Worm (Caenorhabditis elegans) whole organism, L4 larva: ENCODE results near the gene C46F9.6.
A peak's percentile ranks its signal among the peaks of the same experiment; 100 is the strongest.

Experiments used
- F44E2.7 ChIP-seq: fragments of 200-800 bp; sonication (Bioruptor generic); IDR thresholded peaks from 2 replicates; pipeline ENCODE4 v2.1.2; 2022; ENCODE audit warnings: missing genetic modification characterization, missing compliant biosample characterization
- F49E8.2 ChIP-seq: sonication (generic microtip); optimal IDR thresholded peaks from 2 replicates; lab custom pipeline; 2016; ENCODE audit warnings: missing compliant biosample characterization, mild to moderate bottlenecking, missing genetic modification characterization, borderline replicate concordance
- R02D3.7 ChIP-seq: fragments of 150-350 bp; sonication (generic microtip); optimal IDR thresholded peaks from 3 replicates; lab custom pipeline; 2014; ENCODE audit warnings: missing biosample characterization, missing genetic modification characterization
- Y5F2A.4 ChIP-seq: fragments of 200-800 bp; sonication (Bioruptor generic); optimal IDR thresholded peaks from 2 replicates; lab custom pipeline; 2018; ENCODE audit warnings: mild to moderate bottlenecking, missing genetic modification characterization, missing compliant biosample characterization
- aha-1 ChIP-seq: fragments of 150-350 bp; peaks from one replicate; lab custom pipeline; 2014; ENCODE audit warnings: missing biosample characterization, missing genetic modification characterization
- aly-2 ChIP-seq: sonication (generic microtip); optimal IDR thresholded peaks from 2 replicates; lab custom pipeline; 2018; ENCODE audit warnings: missing biosample characterization, missing genetic modification characterization
- ceh-20 ChIP-seq: fragments of 200-800 bp; sonication (Bioruptor generic); IDR thresholded peaks from 2 replicates; pipeline ENCODE4 v1.3.6; 2022; ENCODE audit warnings: missing genetic modification reagents, missing genetic modification characterization, missing compliant biosample characterization
- ceh-28 ChIP-seq: fragments of 150-350 bp; optimal IDR thresholded peaks from 2 replicates; lab custom pipeline; 2014; ENCODE audit warnings: missing biosample characterization, missing genetic modification reagents, missing genetic modification characterization
- ceh-32 ChIP-seq: sonication (generic microtip); optimal IDR thresholded peaks from 2 replicates; lab custom pipeline; 2016; ENCODE audit warnings: mild to moderate bottlenecking, missing genetic modification characterization, missing compliant biosample characterization; ENCODE audit not compliant: poor library complexity
- ceh-44 ChIP-seq: fragments of 200-800 bp; sonication (Bioruptor generic); IDR thresholded peaks from 2 replicates; pipeline ENCODE4 v1.3.6; 2022; ENCODE audit warnings: missing genetic modification reagents, missing genetic modification characterization, missing compliant biosample characterization
- ceh-62 ChIP-seq: sonication (generic microtip); optimal IDR thresholded peaks from 2 replicates; lab custom pipeline; 2017; ENCODE audit warnings: missing biosample characterization, missing genetic modification characterization
- ces-1 ChIP-seq: fragments of 150-350 bp; sonication (generic microtip); optimal IDR thresholded peaks from 4 replicates; lab custom pipeline; 2014; ENCODE audit warnings: missing biosample characterization, missing genetic modification reagents, missing genetic modification characterization
- cey-2 ChIP-seq: sonication (generic microtip); optimal IDR thresholded peaks from 3 replicates; lab custom pipeline; 2017; ENCODE audit warnings: missing genetic modification characterization, mild to moderate bottlenecking, missing compliant biosample characterization, antibody characterized with exemption, borderline replicate concordance; ENCODE audit not compliant: insufficient read depth
- daf-19 ChIP-seq: fragments of 200-800 bp; sonication (Bioruptor generic); conservative IDR thresholded peaks from 2 replicates; pipeline ENCODE4 v1.3.6; 2022; ENCODE audit warnings: missing genetic modification characterization, missing compliant biosample characterization
- daf-8 ChIP-seq: fragments of 200-800 bp; sonication (Bioruptor generic); IDR thresholded peaks from 2 replicates; pipeline ENCODE4 v1.3.6; 2022; ENCODE audit warnings: missing genetic modification characterization, missing compliant biosample characterization
- dmd-8 ChIP-seq: fragments of 200-800 bp; sonication (Bioruptor generic); IDR thresholded peaks from 2 replicates; pipeline ENCODE4 v1.3.6; 2022; ENCODE audit warnings: missing genetic modification characterization, missing compliant biosample characterization
- dmd-9 ChIP-seq: fragments of 200-800 bp; sonication (Bioruptor generic); IDR thresholded peaks from 2 replicates; pipeline ENCODE4 v1.3.6; 2022; ENCODE audit warnings: missing genetic modification reagents, missing genetic modification characterization, missing compliant biosample characterization
- duxl-1 ChIP-seq: sonication (generic microtip); optimal IDR thresholded peaks from 2 replicates; lab custom pipeline; 2016; ENCODE audit warnings: mild to moderate bottlenecking, missing genetic modification characterization, moderate library complexity, missing compliant biosample characterization; ENCODE audit not compliant: poor library complexity
- dve-1 ChIP-seq: sonication (generic microtip); optimal IDR thresholded peaks from 2 replicates; lab custom pipeline; 2017; ENCODE audit warnings: antibody characterized with exemption, mild to moderate bottlenecking, missing genetic modification characterization, missing compliant biosample characterization; ENCODE audit not compliant: insufficient read depth
- egl-27 ChIP-seq: sonication (generic microtip); optimal IDR thresholded peaks from 3 replicates; lab custom pipeline; 2017; ENCODE audit warnings: missing biosample characterization, missing genetic modification reagents, missing genetic modification characterization
- egl-43 ChIP-seq: fragments of 200-800 bp; sonication (Bioruptor generic); IDR thresholded peaks from 2 replicates; pipeline ENCODE4 v1.3.6; 2022; ENCODE audit warnings: missing genetic modification reagents, missing genetic modification characterization, missing compliant biosample characterization
- fkh-10 ChIP-seq: fragments of 150-350 bp; optimal IDR thresholded peaks from 2 replicates; lab custom pipeline; 2014; ENCODE audit warnings: missing biosample characterization, missing genetic modification reagents, missing genetic modification characterization
- fos-1 ChIP-seq: fragments of 150-350 bp; optimal IDR thresholded peaks from 2 replicates; lab custom pipeline; 2014; ENCODE audit warnings: missing biosample characterization, missing genetic modification characterization
- gei-8 ChIP-seq: fragments of 200-800 bp; sonication (Bioruptor generic); optimal IDR thresholded peaks from 2 replicates; lab custom pipeline; 2018; ENCODE audit warnings: mild to moderate bottlenecking, missing genetic modification characterization, missing compliant biosample characterization
- hlh-11 ChIP-seq: fragments of 200-800 bp; sonication (Bioruptor generic); optimal IDR thresholded peaks from 2 replicates; lab custom pipeline; 2018; ENCODE audit warnings: mild to moderate bottlenecking, missing genetic modification characterization, missing compliant biosample characterization
- hlh-30 ChIP-seq: sonication (generic microtip); optimal IDR thresholded peaks from 2 replicates; lab custom pipeline; 2017; ENCODE audit warnings: antibody characterized with exemption, mild to moderate bottlenecking, missing genetic modification characterization, missing compliant biosample characterization; ENCODE audit not compliant: insufficient read depth
- lim-7 ChIP-seq: fragments of 200-800 bp; sonication (Bioruptor generic); IDR thresholded peaks from 2 replicates; pipeline ENCODE4 v1.3.6; 2022; ENCODE audit warnings: missing genetic modification characterization, missing compliant biosample characterization
- lin-13 ChIP-seq: fragments of 150-350 bp; optimal IDR thresholded peaks from 2 replicates; lab custom pipeline; 2014; ENCODE audit warnings: missing biosample characterization, missing genetic modification reagents, missing genetic modification characterization
- lin-15B ChIP-seq: fragments of 150-350 bp; sonication (generic microtip); optimal IDR thresholded peaks from 3 replicates; lab custom pipeline; 2014; ENCODE audit warnings: missing biosample characterization, missing genetic modification characterization
- lin-29 ChIP-seq: fragments of 200-800 bp; sonication (Bioruptor generic); IDR thresholded peaks from 2 replicates; pipeline ENCODE4 v1.3.6; 2022; ENCODE audit warnings: missing genetic modification reagents, missing genetic modification characterization, missing compliant biosample characterization
- lin-39 ChIP-seq: fragments of 150-350 bp; optimal IDR thresholded peaks from 2 replicates; lab custom pipeline; 2014; ENCODE audit warnings: missing biosample characterization, missing genetic modification reagents, missing genetic modification characterization
- lsy-2 ChIP-seq, 2 experiments: fragments of 150-350 bp in 1 of 2; sonication (generic microtip) in 1 of 2; optimal IDR thresholded peaks; 2 replicates each; lab custom pipeline; 2014 to 2017; ENCODE audit warnings: missing biosample characterization in 2 of 2, missing genetic modification characterization in 2 of 2
- mdl-1 ChIP-seq, 2 experiments: fragments of 150-350 bp in 1 of 2; sonication (generic microtip) in 1 of 2; optimal IDR thresholded peaks; 2 replicates each; lab custom pipeline; 2014 to 2017; ENCODE audit warnings: missing biosample characterization in 2 of 2, missing genetic modification characterization in 2 of 2
- mdt-29 ChIP-seq: fragments of 200-800 bp; sonication (Bioruptor generic); IDR thresholded peaks from 2 replicates; pipeline ENCODE4 v1.3.6; 2022; ENCODE audit warnings: missing genetic modification reagents, missing genetic modification characterization, missing compliant biosample characterization
- mxl-2 ChIP-seq: fragments of 200-800 bp; sonication (Bioruptor generic); conservative IDR thresholded peaks from 2 replicates; pipeline ENCODE4 v1.3.6; 2022; ENCODE audit warnings: missing genetic modification reagents, missing genetic modification characterization, missing compliant biosample characterization
- mxl-3 ChIP-seq: fragments of 200-800 bp; sonication (Bioruptor generic); optimal IDR thresholded peaks from 2 replicates; lab custom pipeline; 2018; ENCODE audit warnings: mild to moderate bottlenecking, missing genetic modification characterization, missing compliant biosample characterization
- nhr-11 ChIP-seq: fragments of 150-350 bp; optimal IDR thresholded peaks from 2 replicates; lab custom pipeline; 2014; ENCODE audit warnings: missing biosample characterization, missing genetic modification characterization
- nhr-25 ChIP-seq: sonication (generic microtip); optimal IDR thresholded peaks from 2 replicates; lab custom pipeline; 2017; ENCODE audit warnings: missing genetic modification characterization, mild to moderate bottlenecking, missing compliant biosample characterization, antibody characterized with exemption, moderate library complexity, borderline replicate concordance; ENCODE audit not compliant: insufficient read depth
- nhr-28 ChIP-seq: fragments of 150-350 bp; optimal IDR thresholded peaks from 2 replicates; lab custom pipeline; 2014; ENCODE audit warnings: missing biosample characterization, missing genetic modification characterization
- nhr-41 ChIP-seq: fragments of 200-800 bp; sonication (Bioruptor generic); IDR thresholded peaks from 2 replicates; pipeline ENCODE4 v1.3.6; 2022; ENCODE audit warnings: missing genetic modification reagents, missing genetic modification characterization, missing compliant biosample characterization
- nhr-42 ChIP-seq: fragments of 200-800 bp; sonication (Bioruptor generic); IDR thresholded peaks from 2 replicates; pipeline ENCODE4 v1.3.6; 2022; ENCODE audit warnings: missing genetic modification characterization, missing compliant biosample characterization
- saeg-2 ChIP-seq: fragments of 200-800 bp; sonication (Bioruptor generic); IDR thresholded peaks from 2 replicates; pipeline ENCODE4 v1.3.6; 2022; ENCODE audit warnings: missing genetic modification reagents, missing genetic modification characterization, missing compliant biosample characterization
- spr-3 ChIP-seq: fragments of 200-800 bp; sonication (Bioruptor generic); optimal IDR thresholded peaks from 2 replicates; lab custom pipeline; 2018; ENCODE audit warnings: mild to moderate bottlenecking, missing genetic modification characterization, missing compliant biosample characterization
- unc-62 ChIP-seq, 3 experiments: fragments of 150-350 bp in 1 of 3; sonication (generic microtip); optimal IDR thresholded peaks in 2 of 3; peaks in 1 of 3; 1 replicate in 1 of 3; 2 replicates in 2 of 3; lab custom pipeline; 2014 to 2017; ENCODE audit warnings: missing biosample characterization in 3 of 3, missing genetic modification characterization in 3 of 3, missing genetic modification reagents in 3 of 3, missing genotype in 1 of 3
- vab-7 ChIP-seq: fragments of 200-800 bp; sonication (Bioruptor generic); IDR thresholded peaks from 2 replicates; pipeline ENCODE4 v1.3.6; 2022; ENCODE audit warnings: missing genetic modification reagents, missing genetic modification characterization, missing compliant biosample characterization
- zag-1 ChIP-seq: fragments of 150-350 bp; optimal IDR thresholded peaks from 2 replicates; lab custom pipeline; 2014; ENCODE audit warnings: missing biosample characterization, missing genetic modification characterization
- zfp-2 ChIP-seq: sonication (generic microtip); optimal IDR thresholded peaks from 2 replicates; lab custom pipeline; 2016; ENCODE audit warnings: mild to moderate bottlenecking, missing genetic modification characterization, missing compliant biosample characterization
- zfp-3 ChIP-seq: fragments of 200-800 bp; sonication (Bioruptor generic); conservative IDR thresholded peaks from 2 replicates; pipeline ENCODE4 v1.3.6; 2022; ENCODE audit warnings: missing genetic modification reagents, missing genetic modification characterization, missing compliant biosample characterization
- zip-11 ChIP-seq: fragments of 200-800 bp; sonication (Bioruptor generic); IDR thresholded peaks from 2 replicates; pipeline ENCODE4 v1.3.6; 2022; ENCODE audit warnings: missing genetic modification characterization, missing compliant biosample characterization
- zip-2 ChIP-seq: fragments of 150-350 bp; optimal IDR thresholded peaks from 2 replicates; lab custom pipeline; 2014; ENCODE audit warnings: missing biosample characterization, missing genetic modification characterization
- ztf-11 ChIP-seq: fragments of 150-350 bp; optimal IDR thresholded peaks from 2 replicates; lab custom pipeline; 2014; ENCODE audit warnings: missing biosample characterization, missing genetic modification characterization

C46F9.6 gene

DNA sequence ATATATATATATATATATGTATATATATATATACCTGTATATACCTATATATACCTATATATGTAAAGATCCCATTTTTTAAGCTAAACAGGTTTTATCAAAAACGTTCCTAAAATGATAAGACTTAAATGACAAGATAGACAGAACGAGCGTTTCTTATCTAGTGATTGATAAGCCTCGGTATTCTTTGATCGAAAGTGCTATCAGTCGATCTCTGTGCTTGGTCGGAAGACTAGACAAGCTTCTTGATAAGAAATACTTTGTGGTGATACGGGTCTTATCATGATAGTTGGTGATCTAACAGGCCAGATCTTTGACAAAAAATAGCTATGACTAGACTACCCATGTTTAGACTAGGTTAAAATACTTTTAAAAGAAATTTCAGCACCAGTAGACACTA, 46.3 kb upstream of the C46F9.6 start (continued):
- TF ChIP-seq gei-8 (GFP tag; lab: Kevin White, UChicago) (no peak), cey-2 (tag; lab: Kevin White, UChicago) (no peak), fos-1 (tag; lab: Kevin White, UChicago) (no peak), lin-13 (GFP tag; lab: Kevin White, UChicago) (no peak), fkh-10 (GFP tag; lab: Kevin White, UChicago) (no peak), lin-15B (tag; lab: Kevin White, UChicago) (no peak), ces-1 (no peak), daf-19 (GFP tag; lab: Robert Waterston, UW) (no peak), spr-3 (GFP tag; lab: Kevin White, UChicago) (no peak), dmd-8 (GFP tag; lab: Robert Waterston, UW) (no peak), mdl-1 (tag; optimal IDR thresholded peaks at IDR 0.05; lab: Kevin White, UChicago) (peak in 1 of 2 experiments; percentile 43), zip-2 (no peak), zip-11 (GFP tag; lab: Robert Waterston, UW) (no peak), R02D3.7 (tag; lab: Kevin White, UChicago) (no peak), lim-7 (GFP tag; lab: Robert Waterston, UW) (no peak), nhr-25 (no peak), vab-7 (GFP tag; lab: Robert Waterston, UW) (no peak), hlh-30 (peak; percentile 2), dmd-9 (GFP tag; lab: Robert Waterston, UW) (no peak), nhr-28 (tag; lab: Kevin White, UChicago) (peak; percentile 96), ceh-20 (no peak), egl-27 (tag; lab: Kevin White, UChicago) (no peak), lin-39 (tag; lab: Kevin White, UChicago) (no peak), ceh-62 (tag; lab: Kevin White, UChicago) (no peak), egl-43 (GFP tag; lab: Robert Waterston, UW) (no peak), ceh-32 (tag; lab: Kevin White, UChicago) (no peak), zfp-2 (tag; lab: Kevin White, UChicago) (no peak), ceh-28 (tag; lab: Kevin White, UChicago) (no peak), dve-1 (tag; lab: Kevin White, UChicago) (no peak), F44E2.7 (GFP tag; lab: Robert Waterston, UW) (no peak), lin-29 (GFP tag; lab: Robert Waterston, UW) (no peak), duxl-1 (tag; lab: Kevin White, UChicago) (peak; percentile 87), saeg-2 (GFP tag; lab: Robert Waterston, UW) (no peak), aly-2 (no peak), daf-8 (no peak), mdt-29 (GFP tag; lab: Robert Waterston, UW) (no peak), nhr-41 (no peak), mxl-2 (no peak), ceh-44 (GFP tag; lab: Robert Waterston, UW) (no peak), hlh-11 (tag; lab: Kevin White, UChicago) (peak; percentile 92), Y5F2A.4 (GFP tag; lab: Kevin White, UChicago) (no peak), ztf-11 (no peak), nhr-11 (tag; lab: Kevin White, UChicago) (no peak), zfp-3 (GFP tag; lab: Robert Waterston, UW) (no peak), F49E8.2 (no peak), mxl-3 (GFP tag; lab: Kevin White, UChicago) (peak; percentile 47), lsy-2 (tag; optimal IDR thresholded peaks at IDR 0.05; lab: Kevin White, UChicago) (no peak), aha-1 (tag; lab: Kevin White, UChicago) (peak; percentile 38), unc-62 (GFP tag; optimal IDR thresholded peaks at IDR 0.05 in 1 of 2; lab: Kevin White, UChicago) (no peak), unc-62 (tag; optimal IDR thresholded peaks at IDR 0.05; lab: Kevin White, UChicago) (no peak), nhr-42 (GFP tag; lab: Robert Waterston, UW) (peak; percentile 52; the same call in 1 of the 2 replicates), zag-1 (tag; lab: Kevin White, UChicago) (no peak)
